Fruit fly (Drosophila melanogaster) S2 (cell line): ENCODE measurements around the gene PDCD-5.

Source experiments
- CG8478 ChIP-seq: fragments of >200 bp; optimal IDR thresholded peaks from 2 replicates; lab custom pipeline; 2018
- CTCF ChIP-seq, 2 experiments: fragments of >200 bp; optimal IDR thresholded peaks; 2 replicates each; lab custom pipeline; 2018

Gene PDCD-5

dm6 chr3L:16257118-16257627 lies 25.3 kb upstream of the PDCD-5 start, which contains the start of gene CG13054:
CG13054 (minus strand) TSS chr3L:16257191.
- no peak for TF ChIP-seq CG8478 (lab: Kevin White, UChicago)
- TF ChIP-seq CTCF (optimal IDR thresholded peaks at IDR 0.05; lab: Kevin White, UChicago): no peak

dm6 chr3L:16252255-16252654 lies 20.4 kb upstream of the PDCD-5 start, which contains the start of gene CG13055:
CG13055 (minus strand) TSS chr3L:16252355.
- TF ChIP-seq CTCF (optimal IDR thresholded peaks at IDR 0.05; lab: Kevin White, UChicago): no peak
- no peak for TF ChIP-seq CG8478 (lab: Kevin White, UChicago)

dm6 chr3L:16241296-16241695 lies 9.5 kb upstream of the PDCD-5 start:
- TF ChIP-seq CG8478 (lab: Kevin White, UChicago): no peak
- TF ChIP-seq CTCF (optimal IDR thresholded peaks at IDR 0.05; lab: Kevin White, UChicago): no peak

- TF ChIP-seq CTCF (optimal IDR thresholded peaks at IDR 0.05; lab: Kevin White, UChicago): no peak
- TF ChIP-seq CG8478 (lab: Kevin White, UChicago): no peak
Observed at dm6 chr3L:16233850-16234494, 2.1 kb upstream of the PDCD-5 start.

- TF ChIP-seq CTCF (optimal IDR thresholded peaks at IDR 0.05; lab: Kevin White, UChicago): no peak
- no peak for TF ChIP-seq CG8478 (lab: Kevin White, UChicago)
Observed at dm6 chr3L:16232924-16233323, 1.1 kb upstream of the PDCD-5 start, which contains the start of gene Hsc20. Hsc20 (plus strand) TSS chr3L:16233127.

- no peak for TF ChIP-seq CG8478 (lab: Kevin White, UChicago)
- TF ChIP-seq CTCF (optimal IDR thresholded peaks at IDR 0.05; lab: Kevin White, UChicago): no peak
Observed at dm6 chr3L:16228659-16229205, 3.1 kb downstream of the PDCD-5 start, which contains the start of gene Tmx3. Tmx3 (plus strand) TSS chr3L:16229100.

- no peak for TF ChIP-seq CTCF (optimal IDR thresholded peaks at IDR 0.05; lab: Kevin White, UChicago)
- TF ChIP-seq CG8478 (lab: Kevin White, UChicago): no peak
Observed at dm6 chr3L:16225175-16225574, 6.7 kb downstream of the PDCD-5 start.

dm6 chr3L:16221800-16222199 lies 10.0 kb downstream of the PDCD-5 start:
- no peak for TF ChIP-seq CTCF (optimal IDR thresholded peaks at IDR 0.05; lab: Kevin White, UChicago)
- TF ChIP-seq CG8478 (lab: Kevin White, UChicago): no peak

dm6 chr3L:16221278-16221677 lies 10.6 kb downstream of the PDCD-5 start:
- TF ChIP-seq CTCF (optimal IDR thresholded peaks at IDR 0.05; lab: Kevin White, UChicago): no peak
- no peak for TF ChIP-seq CG8478 (lab: Kevin White, UChicago)

- TF ChIP-seq CTCF (optimal IDR thresholded peaks at IDR 0.05; lab: Kevin White, UChicago) (no peak), CG8478 (lab: Kevin White, UChicago) (no peak)
Observed at dm6 chr3L:16217935-16218334, 13.9 kb downstream of the PDCD-5 start.

- TF ChIP-seq CTCF (optimal IDR thresholded peaks at IDR 0.05; lab: Kevin White, UChicago) (no peak), CG8478 (lab: Kevin White, UChicago) (no peak)
Observed at dm6 chr3L:16217203-16217602, 14.6 kb downstream of the PDCD-5 start, which contains the start of gene CG13073. CG13073 (minus strand) TSS chr3L:16217303.

- TF ChIP-seq CTCF (optimal IDR thresholded peaks at IDR 0.05; lab: Kevin White, UChicago): no peak
- no peak for TF ChIP-seq CG8478 (lab: Kevin White, UChicago)
Observed at dm6 chr3L:16215816-16216215, 16.0 kb downstream of the PDCD-5 start.

- TF ChIP-seq CG8478 (lab: Kevin White, UChicago): no peak
- no peak for TF ChIP-seq CTCF (optimal IDR thresholded peaks at IDR 0.05; lab: Kevin White, UChicago)
Observed at dm6 chr3L:16215411-16215810, 16.4 kb downstream of the PDCD-5 start.

- TF ChIP-seq CTCF (optimal IDR thresholded peaks at IDR 0.05; lab: Kevin White, UChicago) (no peak), CG8478 (lab: Kevin White, UChicago) (no peak)
Observed at dm6 chr3L:16214533-16215207, 17.2 kb downstream of the PDCD-5 start.

dm6 chr3L:16213201-16213600 lies 18.6 kb downstream of the PDCD-5 start:
- TF ChIP-seq CTCF (optimal IDR thresholded peaks at IDR 0.05; lab: Kevin White, UChicago) (no peak), CG8478 (lab: Kevin White, UChicago) (no peak)
